Worm (Caenorhabditis elegans): Measurements from ENCODE around the gene bca-1.

Gene bca-1

DNA sequence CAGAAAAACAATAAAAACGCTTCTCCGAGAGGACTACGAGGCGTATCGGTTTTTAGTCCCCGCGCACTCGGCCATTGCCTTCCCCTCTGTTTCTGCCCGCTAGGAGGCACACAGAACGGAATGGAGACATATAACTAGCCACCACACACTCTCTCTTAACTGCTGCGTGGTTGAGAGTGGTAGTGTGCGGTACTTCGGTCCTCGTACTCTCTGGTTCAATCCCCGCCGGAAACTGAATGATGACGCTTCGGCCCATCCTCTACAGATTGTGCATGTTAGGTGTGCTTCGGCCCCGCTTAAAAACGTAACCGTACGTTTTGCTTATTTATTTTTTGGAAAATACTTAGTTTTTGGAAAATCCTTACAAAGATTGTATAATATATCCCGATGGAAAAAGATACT lies 3.1 kb upstream of the bca-1 start, which contains the start of gene T13C5.6 (continued):
- TF ChIP-seq tbx-2 (tag; optimal IDR thresholded peaks at IDR 0.05), result peak; percentile 98
- TF ChIP-seq fkh-10 (GFP tag; optimal IDR thresholded peaks at IDR 0.05), result peak; percentile 82
- peak; percentile 97 for TF ChIP-seq ceh-18 (tag; optimal IDR thresholded peaks at IDR 0.05)
- peak; percentile 97 for TF ChIP-seq eyg-1 (tag; optimal IDR thresholded peaks at IDR 0.05)
- TF ChIP-seq lin-11 (tag; optimal IDR thresholded peaks at IDR 0.05), result peak; percentile 92
- peak; percentile 98 for TF ChIP-seq gmeb-2 (tag; optimal IDR thresholded peaks at IDR 0.05)
- peak; percentile 97 for TF ChIP-seq ceh-14 (tag; optimal IDR thresholded peaks at IDR 0.05)
- peak; percentile 92 for TF ChIP-seq pqm-1 (tag; optimal IDR thresholded peaks at IDR 0.05)
- peak; percentile 95 for TF ChIP-seq elt-4 (tag; optimal IDR thresholded peaks at IDR 0.05)
- TF ChIP-seq nhr-232 (tag; optimal IDR thresholded peaks at IDR 0.05), result peak; percentile 96
- peak; percentile 95 for TF ChIP-seq ttx-3 (tag; optimal IDR thresholded peaks at IDR 0.05)
- TF ChIP-seq npax-4 (tag; optimal IDR thresholded peaks at IDR 0.05), result peak; percentile 94
- peak; percentile 98 for TF ChIP-seq ztf-16 (tag; optimal IDR thresholded peaks at IDR 0.05)
- TF ChIP-seq ceh-19 (GFP tag; optimal IDR thresholded peaks at IDR 0.05), result peak; percentile 97
- TF ChIP-seq sox-2 (GFP tag; IDR thresholded peaks at IDR 0.05), result peak; percentile 96
- TF ChIP-seq ceh-34 (tag; optimal IDR thresholded peaks at IDR 0.05), result peak; percentile 98
- peak; percentile 91 for TF ChIP-seq zip-5 (tag; optimal IDR thresholded peaks at IDR 0.05)
- peak; percentile 94 for TF ChIP-seq sdc-2 (tag; optimal IDR thresholded peaks at IDR 0.05)
- peak; percentile 95 for TF ChIP-seq C08G9.2 (tag; optimal IDR thresholded peaks at IDR 0.05)
- peak; percentile 96 for TF ChIP-seq ets-4 (tag; optimal IDR thresholded peaks at IDR 0.05)
- TF ChIP-seq ceh-24 (tag; optimal IDR thresholded peaks at IDR 0.05), result peak; percentile 96
- TF ChIP-seq hlh-30 (tag; optimal IDR thresholded peaks at IDR 0.05; ENCODE audit: insufficient read depth), result peak; percentile 62
- TF ChIP-seq syd-9 (tag; optimal IDR thresholded peaks at IDR 0.05), result peak; percentile 97
- TF ChIP-seq ceh-30 (tag; optimal IDR thresholded peaks at IDR 0.05), result peak; percentile 97
- TF ChIP-seq pha-4 (tag; optimal IDR thresholded peaks at IDR 0.05), result no peak
- TF ChIP-seq elt-2 (tag; optimal IDR thresholded peaks at IDR 0.05), result peak; percentile 98
- peak; percentile 96 for TF ChIP-seq dmd-4 (tag; optimal IDR thresholded peaks at IDR 0.05; ENCODE audit: borderline replicate concordance)
- peak; percentile 82 for TF ChIP-seq K09A11.1 (tag; optimal IDR thresholded peaks at IDR 0.05; ENCODE audit: insufficient read depth)
- peak; percentile 92 for TF ChIP-seq ceh-45 (GFP tag; IDR thresholded peaks at IDR 0.05)
- TF ChIP-seq ref-2 (tag; optimal IDR thresholded peaks at IDR 0.05), result peak; percentile 98
- peak; percentile 98 for TF ChIP-seq unc-3 (GFP tag; conservative IDR thresholded peaks at IDR 0.05)
- peak; percentile 95 for TF ChIP-seq unc-3 (tag; optimal IDR thresholded peaks at IDR 0.05)
- peak; percentile 95 for TF ChIP-seq che-1 (tag; optimal IDR thresholded peaks at IDR 0.05)
- peak; percentile 96 for TF ChIP-seq F13H6.1 (tag; optimal IDR thresholded peaks at IDR 0.05)
- TF ChIP-seq fkh-6 (tag; optimal IDR thresholded peaks at IDR 0.05), result peak; percentile 97
- TF ChIP-seq ceh-6 (GFP tag; optimal IDR thresholded peaks at IDR 0.05), result peak; percentile 98
- peak; percentile 94 for TF ChIP-seq C38D4.7 (GFP tag; optimal IDR thresholded peaks at IDR 0.05)
- TF ChIP-seq nhr-11 (tag; optimal IDR thresholded peaks at IDR 0.05), result no peak
- TF ChIP-seq ceh-31 (tag; optimal IDR thresholded peaks at IDR 0.05), result peak; percentile 97
- TF ChIP-seq mec-3 (tag; optimal IDR thresholded peaks at IDR 0.05; ENCODE audit: borderline replicate concordance), result peak; percentile 97
- peak; percentile 98 for TF ChIP-seq pat-9 (tag; optimal IDR thresholded peaks at IDR 0.05)
- no peak for TF ChIP-seq ama-1 (optimal IDR thresholded peaks at IDR 0.05)
- TF ChIP-seq ceh-48 (tag; optimal IDR thresholded peaks at IDR 0.05), result peak; percentile 93
- TF ChIP-seq hlh-13 (GFP tag; optimal IDR thresholded peaks at IDR 0.05), result peak; percentile 96
- TF ChIP-seq hlh-15 (tag; optimal IDR thresholded peaks at IDR 0.05), result peak; percentile 99
- TF ChIP-seq pax-1 (tag; optimal IDR thresholded peaks at IDR 0.05), result no peak
- TF ChIP-seq lim-6 (tag; optimal IDR thresholded peaks at IDR 0.05), result peak; percentile 96

Data from whole organism, late embryonic.